Fruit fly (Drosophila melanogaster) S2 (cell line): ENCODE results near the gene CG15739.

Source experiments
- CG8478 ChIP-seq: fragments of >200 bp; optimal IDR thresholded peaks from 2 replicates; lab custom pipeline; 2018
- CTCF ChIP-seq, 2 experiments: fragments of >200 bp; optimal IDR thresholded peaks; 2 replicates each; lab custom pipeline; 2018

CG15739 gene

DNA sequence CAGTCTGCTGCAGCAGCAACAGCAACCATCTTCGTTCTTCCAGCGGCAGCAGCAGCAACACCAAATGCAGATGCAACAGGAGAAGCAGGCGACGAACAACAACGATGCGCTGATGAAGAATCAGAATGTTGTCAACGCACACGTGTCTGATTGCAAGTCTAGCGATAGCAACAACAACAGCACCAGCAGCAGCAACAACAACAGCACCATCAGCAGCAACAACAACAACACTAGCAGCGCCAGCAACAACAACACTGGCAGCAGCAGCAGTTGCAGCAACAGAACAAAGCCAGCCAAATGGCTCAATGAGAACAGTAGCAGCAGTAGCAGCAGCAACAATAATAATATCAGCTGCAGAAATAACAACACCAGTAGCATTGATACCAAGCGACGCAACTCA lies 22.0 kb downstream of the CG15739 start:
- TF ChIP-seq CTCF (optimal IDR thresholded peaks at IDR 0.05; lab: Kevin White, UChicago) (no peak), CG8478 (lab: Kevin White, UChicago) (no peak)

DNA sequence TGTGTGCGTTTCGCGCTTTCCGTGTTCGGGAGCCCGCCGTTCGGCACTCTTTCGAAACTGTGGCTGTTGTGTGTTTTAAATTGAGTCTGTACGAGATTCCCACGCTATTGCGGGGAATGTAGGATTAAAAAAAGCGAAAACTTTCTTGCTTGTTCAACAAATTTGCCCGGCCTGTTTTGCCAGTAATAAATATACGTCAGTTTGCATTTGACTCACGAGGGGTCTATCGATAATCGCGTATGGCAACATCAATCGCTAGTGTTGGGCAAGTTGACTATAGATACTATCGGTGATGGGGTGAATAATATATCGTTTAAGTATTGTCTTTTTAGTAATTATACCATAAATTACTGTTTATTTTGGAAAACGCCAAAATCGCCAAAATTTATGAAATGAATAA lies 32.0 kb downstream of the CG15739 start, which contains the start of gene Upf1:
Upf1 (minus strand) TSS at position 228 of the 400 bp plus-strand sequence.
- no peak for TF ChIP-seq CTCF (optimal IDR thresholded peaks at IDR 0.05; lab: Kevin White, UChicago)
- no peak for TF ChIP-seq CG8478 (lab: Kevin White, UChicago)

- TF ChIP-seq CG8478 (lab: Kevin White, UChicago) (no peak), CTCF (optimal IDR thresholded peaks at IDR 0.05; lab: Kevin White, UChicago) (no peak)
Measured at dm6 chrX:11906818-11907281, 33.7 kb downstream of the CG15739 start, which contains the start of gene CG43156. Gene CG43156, minus strand, starts transcription at chrX:11906868.

- TF ChIP-seq CG8478 (lab: Kevin White, UChicago) (no peak), CTCF (optimal IDR thresholded peaks at IDR 0.05; lab: Kevin White, UChicago) (no peak)
Measured at dm6 chrX:11913581-11913980, 40.5 kb downstream of the CG15739 start.

- TF ChIP-seq CG8478 (lab: Kevin White, UChicago) (no peak), CTCF (optimal IDR thresholded peaks at IDR 0.05; lab: Kevin White, UChicago) (no peak)
Measured at dm6 chrX:11915154-11915593, 42.1 kb downstream of the CG15739 start.

dm6 chrX:11917056-11917633 lies 44.0 kb downstream of the CG15739 start, which contains the start of gene pot:
Gene pot, minus strand, starts transcription at chrX:11917260.
- TF ChIP-seq CG8478 (lab: Kevin White, UChicago) (no peak), CTCF (optimal IDR thresholded peaks at IDR 0.05; lab: Kevin White, UChicago) (no peak)

- no peak for TF ChIP-seq CG8478 (lab: Kevin White, UChicago)
- no peak for TF ChIP-seq CTCF (optimal IDR thresholded peaks at IDR 0.05; lab: Kevin White, UChicago)
Measured at dm6 chrX:11920959-11921358, 47.8 kb downstream of the CG15739 start.

DNA sequence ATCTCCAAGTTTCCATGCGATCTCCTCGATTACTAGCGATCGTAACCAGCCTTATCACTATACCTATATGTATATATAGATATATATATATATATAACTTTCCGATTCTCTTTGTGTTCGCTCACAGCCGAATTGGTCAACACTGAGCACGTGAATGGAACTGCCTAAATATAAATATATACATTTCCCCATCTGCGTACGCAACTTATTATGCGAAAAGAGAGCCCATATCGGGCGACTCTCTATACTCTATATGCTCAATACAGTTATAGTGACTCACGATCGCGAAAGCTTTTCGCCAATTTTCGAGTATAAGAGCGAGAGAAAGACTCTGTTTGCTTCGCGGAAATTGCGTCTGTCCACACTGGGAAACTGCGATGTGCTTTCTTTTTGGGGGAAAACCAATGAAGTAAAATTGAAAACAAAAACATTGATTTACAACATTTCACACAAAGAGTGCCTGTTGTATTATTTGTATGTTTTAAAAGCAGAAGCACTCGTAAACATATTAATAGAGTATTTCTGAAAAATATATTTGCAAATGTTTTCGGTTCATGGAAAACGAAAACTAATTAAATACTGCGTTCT lies 49.6 kb downstream of the CG15739 start:
- TF ChIP-seq CG8478 (lab: Kevin White, UChicago): no peak
- no peak for TF ChIP-seq CTCF (optimal IDR thresholded peaks at IDR 0.05; lab: Kevin White, UChicago)

DNA sequence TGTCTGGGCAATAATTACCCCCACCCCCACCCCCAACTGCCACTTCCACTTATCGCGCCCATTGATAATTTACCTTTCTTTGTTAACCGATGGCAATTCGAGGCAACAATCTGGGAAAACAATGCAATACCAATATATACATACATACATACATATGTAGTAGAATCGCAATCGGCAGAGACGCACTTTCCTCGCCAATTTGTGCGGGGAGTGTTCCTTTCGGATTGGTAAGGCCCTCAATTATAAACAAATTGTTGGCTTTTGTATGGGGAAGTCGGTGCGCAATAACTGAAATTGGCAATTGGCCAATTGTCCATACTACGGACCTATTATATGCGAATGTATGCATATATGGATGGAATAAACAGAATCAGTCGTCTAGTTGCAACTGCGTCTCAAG lies 50.6 kb downstream of the CG15739 start:
- no peak for TF ChIP-seq CTCF (optimal IDR thresholded peaks at IDR 0.05; lab: Kevin White, UChicago)
- TF ChIP-seq CG8478 (lab: Kevin White, UChicago): no peak

DNA sequence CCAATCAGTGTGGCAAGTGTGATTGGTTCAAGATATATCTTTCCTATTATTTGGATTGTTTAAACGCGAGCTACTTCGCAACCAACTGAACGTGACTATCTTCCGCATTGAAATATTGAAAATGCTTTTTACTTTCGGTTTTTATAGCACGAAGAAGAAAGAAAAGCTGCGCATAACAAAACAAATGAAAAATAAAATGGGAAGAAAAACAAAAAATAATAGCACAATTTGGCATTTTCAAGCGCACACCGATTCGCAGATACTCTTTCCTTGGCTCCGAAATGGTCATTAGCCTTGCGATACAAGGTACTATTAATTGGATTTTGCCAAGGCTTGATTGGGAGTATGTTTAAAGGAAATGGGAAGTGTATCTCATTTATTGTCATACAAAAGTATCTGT lies 51.4 kb downstream of the CG15739 start, which contains the start of gene Sclp:
Sclp (minus strand) TSS at position 101 of the 400 bp plus-strand sequence.
- TF ChIP-seq CG8478 (lab: Kevin White, UChicago) (no peak), CTCF (optimal IDR thresholded peaks at IDR 0.05; lab: Kevin White, UChicago) (no peak)
